Fruit fly (Drosophila melanogaster) whole organism, pupa: Measurements from ENCODE around the gene CG8813.

Experiments
- CG10348 ChIP-seq: fragments of 200-800 bp; sonication (Bioruptor generic); IDR thresholded peaks from 2 replicates; pipeline ENCODE4 v1.3.6; 2022; ENCODE audit warnings: missing biosample characterization, missing genetic modification characterization
- CG17806 ChIP-seq: fragments of 200-800 bp; sonication (Bioruptor generic); optimal IDR thresholded peaks from 2 replicates; lab custom pipeline; 2018; ENCODE audit warnings: missing biosample characterization, mild to moderate bottlenecking, missing genetic modification characterization, moderate library complexity
- CG34367 ChIP-seq: fragments of 200-800 bp; sonication (Bioruptor generic); optimal IDR thresholded peaks from 2 replicates; lab custom pipeline; 2018; ENCODE audit warnings: missing biosample characterization, mild to moderate bottlenecking, missing genetic modification characterization
- CG4496 ChIP-seq: fragments of 200-800 bp; sonication (Bioruptor generic); IDR thresholded peaks from 3 replicates; pipeline ENCODE4 v1.3.6; 2022; ENCODE audit warnings: missing biosample characterization, missing genetic modification characterization
- CG9948 ChIP-seq: fragments of 200-800 bp; sonication (Bioruptor generic); optimal IDR thresholded peaks from 2 replicates; lab custom pipeline; 2018; ENCODE audit warnings: missing biosample characterization, mild to moderate bottlenecking, missing genetic modification characterization, moderate library complexity
- Pif1B ChIP-seq: fragments of 200-800 bp; sonication (Bioruptor generic); optimal IDR thresholded peaks from 3 replicates; lab custom pipeline; 2016; ENCODE audit warnings: missing biosample characterization, missing genetic modification characterization
- Snoo ChIP-seq: fragments of 200-800 bp; sonication (Bioruptor generic); optimal IDR thresholded peaks from 3 replicates; lab custom pipeline; 2017; ENCODE audit warnings: missing biosample characterization, mild to moderate bottlenecking, missing genetic modification characterization, inconsistent platforms
- rn ChIP-seq: fragments of 200-800 bp; sonication (Bioruptor generic); IDR thresholded peaks from 2 replicates; pipeline ENCODE4 v1.3.6; 2022; ENCODE audit warnings: missing biosample characterization, missing genetic modification characterization

DNA sequence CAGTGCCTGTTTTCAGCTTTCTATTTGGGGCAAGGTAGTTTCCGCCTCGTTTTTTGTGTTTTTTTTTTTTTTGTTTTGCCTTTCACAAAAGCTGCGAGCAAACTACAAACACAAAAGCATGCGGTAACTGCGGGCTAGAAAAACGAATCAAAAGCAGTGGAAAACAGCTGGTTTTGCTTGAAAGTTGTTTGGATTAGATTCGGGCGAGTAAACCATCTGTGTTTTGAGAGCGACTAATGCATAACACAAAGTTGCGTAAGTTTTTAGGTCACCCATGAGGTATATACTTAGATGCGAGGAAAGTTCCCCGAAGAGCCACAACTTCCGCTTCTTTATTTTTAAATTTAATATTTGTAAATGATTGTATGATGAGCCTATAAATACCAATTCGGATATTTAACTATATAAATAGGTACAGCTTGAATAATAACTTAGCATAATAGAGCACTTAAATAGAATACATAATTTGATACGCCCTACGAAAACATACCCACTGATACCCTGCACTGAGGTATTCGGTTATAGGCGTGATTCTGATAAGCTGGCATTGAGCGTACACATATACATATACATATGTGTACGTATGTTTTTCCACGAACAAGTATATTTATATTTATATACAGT, 3.0 kb downstream of the CG8813 start:
- no peak for TF ChIP-seq rn (GFP tag; lab: Robert Waterston, UW)
- TF ChIP-seq CG34367 (tag; lab: Kevin White, UChicago), result no peak
- no peak for TF ChIP-seq CG9948 (tag; lab: Kevin White, UChicago)
- no peak for TF ChIP-seq CG4496
- TF ChIP-seq CG10348 (GFP tag; lab: Robert Waterston, UW), result no peak
- TF ChIP-seq Pif1B (GFP tag; lab: Kevin White, UChicago), result no peak
- TF ChIP-seq CG17806, result no peak
- no peak for TF ChIP-seq Snoo (tag; lab: Kevin White, UChicago)
